Worm (Caenorhabditis elegans): ENCODE measurements around the gene F58G6.3.
A peak's percentile ranks its signal among the peaks of the same experiment; 100 is the strongest.

F58G6.3 gene

ce11 chrIV:9673683-9674336 lies 20.5 kb downstream of the F58G6.3 start:
- TF ChIP-seq pqm-1 (tag; optimal IDR thresholded peaks at IDR 0.05), result no peak
- no peak for TF ChIP-seq lin-39 (tag; optimal IDR thresholded peaks at IDR 0.05)
- no peak for TF ChIP-seq irx-1 (tag; optimal IDR thresholded peaks at IDR 0.05)
- peak; percentile 38 for TF ChIP-seq egl-13 (tag; optimal IDR thresholded peaks at IDR 0.05)
- TF ChIP-seq isw-1 (GFP tag; IDR thresholded peaks at IDR 0.05), result no peak
- TF ChIP-seq efl-1 (optimal IDR thresholded peaks at IDR 0.05), result no peak
- no peak for TF ChIP-seq efl-1 (GFP tag; optimal IDR thresholded peaks at IDR 0.05 in 1 of 2)
- no peak for TF ChIP-seq grh-1 (GFP tag; IDR thresholded peaks at IDR 0.05)
- TF ChIP-seq fos-1 (tag; optimal IDR thresholded peaks at IDR 0.05), result no peak
- TF ChIP-seq blmp-1 (tag; optimal IDR thresholded peaks at IDR 0.05), result no peak
- no peak for TF ChIP-seq zag-1 (tag; optimal IDR thresholded peaks at IDR 0.05)
- no peak for TF ChIP-seq ceh-90 (tag; optimal IDR thresholded peaks at IDR 0.05)
- TF ChIP-seq hpl-2 (GFP tag; optimal IDR thresholded peaks at IDR 0.05), result no peak
- TF ChIP-seq lin-14 (GFP tag; optimal IDR thresholded peaks at IDR 0.05), result peak; percentile 53
- no peak for TF ChIP-seq nhr-84 (tag; optimal IDR thresholded peaks at IDR 0.05)
- no peak for TF ChIP-seq nhr-28 (tag; optimal IDR thresholded peaks at IDR 0.05)
- no peak for TF ChIP-seq hlh-4 (tag; optimal IDR thresholded peaks at IDR 0.05)
- TF ChIP-seq sox-4 (tag; optimal IDR thresholded peaks at IDR 0.05), result peak; percentile 34
- TF ChIP-seq dsc-1 (tag; optimal IDR thresholded peaks at IDR 0.05), result peak; percentile 65
- no peak for TF ChIP-seq dpl-1 (GFP tag; optimal IDR thresholded peaks at IDR 0.05)
- TF ChIP-seq skn-1 (tag; optimal IDR thresholded peaks at IDR 0.05), result no peak
- TF ChIP-seq ceh-63 (GFP tag; optimal IDR thresholded peaks at IDR 0.05), result no peak
- no peak for TF ChIP-seq fkh-4 (tag; optimal IDR thresholded peaks at IDR 0.05; ENCODE audit: borderline replicate concordance)
- TF ChIP-seq Y116A8C.19 (tag; optimal IDR thresholded peaks at IDR 0.05; ENCODE audit: borderline replicate concordance), result no peak
- no peak for TF ChIP-seq snpc-4 (tag; optimal IDR thresholded peaks at IDR 0.05)
- no peak for TF ChIP-seq nhr-12 (tag; optimal IDR thresholded peaks at IDR 0.05)
- TF ChIP-seq F16B12.6 (tag; optimal IDR thresholded peaks at IDR 0.05), result no peak
- TF ChIP-seq ama-1 (optimal IDR thresholded peaks at IDR 0.05), result no peak
- TF ChIP-seq unc-30 (tag; optimal IDR thresholded peaks at IDR 0.05), result no peak
- TF ChIP-seq rnt-1 (tag; optimal IDR thresholded peaks at IDR 0.05), result no peak
- no peak for TF ChIP-seq C16A3.4 (tag; optimal IDR thresholded peaks at IDR 0.05)
- no peak for TF ChIP-seq tlp-1 (tag; optimal IDR thresholded peaks at IDR 0.05)
- TF ChIP-seq vab-15 (tag; optimal IDR thresholded peaks at IDR 0.05), result no peak
- no peak for TF ChIP-seq sptf-1 (tag; optimal IDR thresholded peaks at IDR 0.05)
- TF ChIP-seq nhr-47 (tag; optimal IDR thresholded peaks at IDR 0.05), result peak; percentile 42
- TF ChIP-seq C04F5.9 (tag; optimal IDR thresholded peaks at IDR 0.05), result no peak
- TF ChIP-seq mab-9 (GFP tag; IDR thresholded peaks at IDR 0.05), result no peak
- TF ChIP-seq mef-2 (tag; optimal IDR thresholded peaks at IDR 0.05), result no peak
- TF ChIP-seq zip-4 (GFP tag; optimal IDR thresholded peaks at IDR 0.05), result no peak
- no peak for TF ChIP-seq mdl-1 (tag; optimal IDR thresholded peaks at IDR 0.05)
- no peak for TF ChIP-seq unc-130 (tag; optimal IDR thresholded peaks at IDR 0.05)
- TF ChIP-seq efl-3 (GFP tag; optimal IDR thresholded peaks at IDR 0.05), result no peak
- no peak for TF ChIP-seq tbx-2 (tag; optimal IDR thresholded peaks at IDR 0.05)
- no peak for TF ChIP-seq nhr-19 (GFP tag; conservative IDR thresholded peaks at IDR 0.05)
- TF ChIP-seq lir-3 (tag; optimal IDR thresholded peaks at IDR 0.05; ENCODE audit: poor library complexity), result no peak
- TF ChIP-seq nhr-11 (tag; optimal IDR thresholded peaks at IDR 0.05), result no peak
- TF ChIP-seq nhr-71 (tag; optimal IDR thresholded peaks at IDR 0.05), result peak; percentile 60
- TF ChIP-seq hlh-17 (GFP tag; optimal IDR thresholded peaks at IDR 0.05; ENCODE audit: borderline replicate concordance), result no peak
- TF ChIP-seq aha-1 (tag; optimal IDR thresholded peaks at IDR 0.05), result no peak
- no peak for TF ChIP-seq snu-23 (GFP tag; optimal IDR thresholded peaks at IDR 0.05)
- no peak for TF ChIP-seq nhr-77 (tag; optimal IDR thresholded peaks at IDR 0.05)
- TF ChIP-seq ceh-82 (tag; optimal IDR thresholded peaks at IDR 0.05), result no peak
- TF ChIP-seq ces-1 (GFP tag; optimal IDR thresholded peaks at IDR 0.05), result no peak
- TF ChIP-seq fkh-10 (GFP tag; optimal IDR thresholded peaks at IDR 0.05), result peak; percentile 57

Measured in whole organism, L1 larva.